Worm (Caenorhabditis elegans): ENCODE results near the gene his-24.

his-24 gene

ce11 chrX:14502116-14502587 lies 12.3 kb downstream of the his-24 start (continued):
- TF ChIP-seq hmg-20 (GFP tag; IDR thresholded peaks at IDR 0.05) (no peak), ceh-27 (GFP tag; optimal IDR thresholded peaks at IDR 0.05) (no peak), unc-130 (GFP tag; optimal IDR thresholded peaks at IDR 0.05) (no peak), T07F8.4 (tag; optimal IDR thresholded peaks at IDR 0.05) (no peak), ztf-25 (GFP tag; IDR thresholded peaks at IDR 0.05) (no peak), fkh-3 (tag; optimal IDR thresholded peaks at IDR 0.05) (no peak), madf-3 (GFP tag; IDR thresholded peaks at IDR 0.05) (no peak), F33H1.4 (GFP tag; IDR thresholded peaks at IDR 0.05) (no peak), ekl-4 (GFP tag; IDR thresholded peaks at IDR 0.05) (no peak)

- peak; percentile 24 for TF ChIP-seq unc-62 (GFP tag; optimal IDR thresholded peaks at IDR 0.05)
- 0 out of 2 replicates have a peak, but pooled peaks have one; percentile 42 for TF ChIP-seq lin-26 (GFP tag; IDR thresholded peaks at IDR 0.05)
- TF ChIP-seq C06A6.2 (GFP tag; conservative IDR thresholded peaks at IDR 0.05), result no peak
Measured at ce11 chrX:14503282-14503681, 13.4 kb downstream of the his-24 start.

DNA sequence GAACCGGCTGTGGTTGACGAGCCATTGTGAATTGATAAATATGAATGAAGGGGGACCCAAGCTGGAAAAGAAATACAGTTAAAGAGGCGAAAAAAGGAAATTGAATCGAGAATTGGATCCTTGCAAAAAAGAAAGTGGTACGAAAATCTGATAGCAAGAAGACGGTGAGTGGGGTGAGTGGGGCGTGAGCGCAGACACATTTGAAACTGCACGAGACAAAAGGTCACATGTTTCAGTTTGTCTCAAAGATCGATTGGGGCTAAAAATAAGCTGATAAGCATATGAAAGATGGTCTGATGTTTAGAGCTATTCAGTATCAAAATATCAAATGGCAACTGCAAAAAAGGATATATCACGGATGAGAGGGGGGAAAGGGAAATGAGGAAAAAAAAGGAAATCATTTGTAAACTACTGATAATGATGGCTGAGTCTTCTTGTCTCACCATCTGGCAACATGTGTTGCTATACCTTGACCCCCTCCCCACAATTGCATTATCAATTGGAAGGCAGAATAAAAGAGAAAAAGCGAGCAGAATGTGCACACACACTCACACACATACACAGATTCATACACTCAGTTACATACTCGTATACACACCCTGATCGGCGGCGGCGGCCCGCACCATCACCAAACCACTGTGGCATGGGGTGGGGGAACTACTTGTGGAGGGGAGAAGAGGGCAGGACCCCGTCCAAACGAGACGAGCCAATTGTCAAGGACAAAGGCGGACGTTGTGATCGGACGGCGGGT lies 14.1 kb downstream of the his-24 start, which contains the start of gene M163.1:
Gene M163.1 (minus strand): TSS at position 25 of the 751 bp plus-strand sequence.
- TF ChIP-seq Y95B8A.8 (GFP tag; IDR thresholded peaks at IDR 0.05) (no peak), snpc-4 (GFP tag; optimal IDR thresholded peaks at IDR 0.05) (no peak), snpc-4 (tag; optimal IDR thresholded peaks at IDR 0.05) (no peak), zfh-2 (GFP tag; conservative IDR thresholded peaks at IDR 0.05) (peak; percentile 94), repo-1 (tag; optimal IDR thresholded peaks at IDR 0.05) (no peak), let-607 (tag; optimal IDR thresholded peaks at IDR 0.05) (no peak), rec-8 (tag; optimal IDR thresholded peaks at IDR 0.05) (no peak), nhr-120 (GFP tag; IDR thresholded peaks at IDR 0.05) (no peak), K12H6.12 (tag; optimal IDR thresholded peaks at IDR 0.05) (no peak), gei-17 (GFP tag; optimal IDR thresholded peaks at IDR 0.05) (no peak), dox-1 (GFP tag; IDR thresholded peaks at IDR 0.05) (peak; percentile 64), egrh-3 (GFP tag; IDR thresholded peaks at IDR 0.05) (peak; percentile 29; the same call in 1 of the 2 replicates), ceh-40 (GFP tag; IDR thresholded peaks at IDR 0.05) (no peak), nhr-80 (tag; optimal IDR thresholded peaks at IDR 0.05) (peak; percentile 30), athp-1 (tag; optimal IDR thresholded peaks at IDR 0.05) (no peak), hsf-1 (GFP tag; IDR thresholded peaks at IDR 0.05) (no peak), Y56A3A.18 (GFP tag; IDR thresholded peaks at IDR 0.05) (0 out of 2 replicates have a peak, but pooled peaks have one; percentile 6), F57A8.1 (GFP tag; optimal IDR thresholded peaks at IDR 0.05) (no peak), dpl-1 (GFP tag; optimal IDR thresholded peaks at IDR 0.05) (no peak), ztf-28 (GFP tag; IDR thresholded peaks at IDR 0.05) (no peak), cebp-1 (GFP tag; IDR thresholded peaks at IDR 0.05) (no peak), cebp-1 (tag; optimal IDR thresholded peaks at IDR 0.05) (peak; percentile 21), F55B11.4 (tag; optimal IDR thresholded peaks at IDR 0.05; ENCODE audit: borderline replicate concordance, insufficient read depth) (no peak), unc-62 (GFP tag; optimal IDR thresholded peaks at IDR 0.05) (peak; percentile 13), somi-1 (GFP tag; optimal IDR thresholded peaks at IDR 0.05) (no peak), hlh-26 (GFP tag; conservative IDR thresholded peaks at IDR 0.05) (no peak), pha-4 (tag; optimal IDR thresholded peaks at IDR 0.05) (no peak), B0035.1 (tag; optimal IDR thresholded peaks at IDR 0.05) (no peak), aptf-3 (GFP tag; IDR thresholded peaks at IDR 0.05) (no peak), egl-18 (GFP tag; IDR thresholded peaks at IDR 0.05) (no peak), Y67H2A.10 (GFP tag; conservative IDR thresholded peaks at IDR 0.05) (no peak), pbrm-1 (GFP tag; IDR thresholded peaks at IDR 0.05) (no peak), Y53G8AR.9 (GFP tag; conservative IDR thresholded peaks at IDR 0.05) (no peak)
